Fruit fly (Drosophila melanogaster): ENCODE measurements around the gene CG9917.
A peak's percentile ranks its signal among the peaks of the same experiment; 100 is the strongest.

CG9917 gene

dm6 chrX:16320197-16320921 is 2.7 kb downstream of the CG9917 start, which contains the start of gene Cyp1 (continued):
- TF ChIP-seq unc-4 (GFP tag; IDR thresholded peaks at IDR 0.05; ENCODE audit: partially characterized antibody) (peak; percentile 68), CG34376 (GFP tag; optimal IDR thresholded peaks at IDR 0.05) (no peak), Xrp1 (GFP tag; IDR thresholded peaks at IDR 0.05) (peak; percentile 44; the same call in 1 of the 2 replicates), CG6765 (GFP tag; optimal IDR thresholded peaks at IDR 0.05) (no peak), sqz (GFP tag; optimal IDR thresholded peaks at IDR 0.05) (no peak), row (GFP tag; IDR thresholded peaks at IDR 0.05) (peak; percentile 81), Ssrp (tag; optimal IDR thresholded peaks at IDR 0.05) (no peak), CG10147 (GFP tag; optimal IDR thresholded peaks at IDR 0.05) (no peak), Taf1 (GFP tag; IDR thresholded peaks at IDR 0.05) (peak; percentile 6; the same call in 1 of the 2 replicates), Myb (GFP tag; optimal IDR thresholded peaks at IDR 0.05) (peak; percentile 44), Scr (GFP tag; IDR thresholded peaks at IDR 0.05; ENCODE audit: partially characterized antibody) (peak; percentile 76), CG33213 (GFP tag; optimal IDR thresholded peaks at IDR 0.05) (no peak), croc (GFP tag; conservative IDR thresholded peaks at IDR 0.05) (no peak), inv (GFP tag; IDR thresholded peaks at IDR 0.05; ENCODE audit: partially characterized antibody) (peak; percentile 71; the same call in 1 of the 2 replicates), ap (GFP tag; IDR thresholded peaks at IDR 0.05) (peak; percentile 32; the same call in 1 of the 2 replicates), sd (tag; optimal IDR thresholded peaks at IDR 0.05) (no peak), CG9817 (tag; optimal IDR thresholded peaks at IDR 0.05) (peak; percentile 38), Drgx (GFP tag; IDR thresholded peaks at IDR 0.05) (peak; percentile 25; the same call in 1 of the 2 replicates), CG17186 (GFP tag; optimal IDR thresholded peaks at IDR 0.05) (peak; percentile 90), CG15514 (GFP tag; optimal IDR thresholded peaks at IDR 0.05) (peak; percentile 88), Hr3 (GFP tag; optimal IDR thresholded peaks at IDR 0.05) (peak; percentile 5), bbx (GFP tag; IDR thresholded peaks at IDR 0.05; ENCODE audit: partially characterized antibody) (peak; percentile 90), Mes4 (GFP tag; optimal IDR thresholded peaks at IDR 0.05) (no peak), Kr (GFP tag; optimal IDR thresholded peaks at IDR 0.05) (no peak), CG10366 (GFP tag; IDR thresholded peaks at IDR 0.05) (peak; percentile 37), CG6791 (GFP tag; IDR thresholded peaks at IDR 0.05; ENCODE audit: partially characterized antibody) (peak; percentile 85), oc (tag; optimal IDR thresholded peaks at IDR 0.05) (no peak), CG31224 (GFP tag; IDR thresholded peaks at IDR 0.05) (peak; percentile 30; the same call in 1 of the 2 replicates), Eip74EF (GFP tag; optimal IDR thresholded peaks at IDR 0.05) (no peak), Gug (GFP tag; IDR thresholded peaks at IDR 0.05) (peak; percentile 38; the same call in 2 of the 4 replicates), CG17912 (GFP tag; optimal IDR thresholded peaks at IDR 0.05) (no peak), CG2116 (GFP tag; optimal IDR thresholded peaks at IDR 0.05) (peak; percentile 98), chn (GFP tag; optimal IDR thresholded peaks at IDR 0.05) (no peak), Oaz (GFP tag; IDR thresholded peaks at IDR 0.05) (0 out of 2 replicates have a peak, but pooled peaks have one; percentile 11), Optix (GFP tag; IDR thresholded peaks at IDR 0.05) (peak; percentile 25; the same call in 1 of the 3 replicates), CG13424 (tag; optimal IDR thresholded peaks at IDR 0.05) (peak; percentile 20), gsb (GFP tag; IDR thresholded peaks at IDR 0.05) (peak; percentile 45), CG8359 (GFP tag; optimal IDR thresholded peaks at IDR 0.05; ENCODE audit: borderline replicate concordance) (no peak), slbo (GFP tag; IDR thresholded peaks at IDR 0.05) (peak; percentile 72; the same call in 1 of the 2 replicates), dmrt99B (tag; optimal IDR thresholded peaks at IDR 0.05) (no peak), ac (GFP tag; optimal IDR thresholded peaks at IDR 0.05) (no peak), Trl (optimal IDR thresholded peaks at IDR 0.05) (no peak), Trl (GFP tag; optimal IDR thresholded peaks at IDR 0.05) (no peak), Mad (GFP tag; optimal IDR thresholded peaks at IDR 0.05) (no peak), trh (GFP tag; optimal IDR thresholded peaks at IDR 0.05) (no peak), D19B (GFP tag; optimal IDR thresholded peaks at IDR 0.05) (no peak), NC2α (GFP tag; optimal IDR thresholded peaks at IDR 0.05) (no peak), CG11504 (tag; optimal IDR thresholded peaks at IDR 0.05) (no peak)
